Fruit fly (Drosophila melanogaster): ENCODE measurements around the gene CG31633.

DNA sequence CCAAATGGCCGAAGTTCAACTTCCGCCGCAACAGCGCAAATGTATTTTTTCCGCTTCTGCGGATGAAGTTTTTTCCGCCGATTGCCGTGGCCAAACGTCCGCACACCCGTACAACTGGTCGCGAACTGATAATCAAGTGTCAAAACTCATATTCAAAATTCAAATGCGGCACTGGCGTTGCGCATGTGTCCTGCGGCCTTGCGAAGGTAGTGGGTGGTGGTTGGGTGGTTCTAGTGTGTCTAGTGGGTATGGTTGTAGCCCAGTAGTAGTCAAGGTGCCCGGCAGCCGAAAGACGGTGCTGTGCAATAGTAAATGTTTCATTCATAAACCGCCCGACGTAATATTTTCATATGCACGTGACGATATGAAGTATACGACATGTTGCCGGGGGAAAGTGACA is 34.5 kb downstream of the CG31633 start, which contains the start of gene DIP-iota:
- TF ChIP-seq EcR (GFP tag; optimal IDR thresholded peaks at IDR 0.05) (no peak), Snoo (tag; optimal IDR thresholded peaks at IDR 0.05) (no peak), CG8159 (tag; optimal IDR thresholded peaks at IDR 0.05) (no peak), CG32121 (GFP tag; IDR thresholded peaks at IDR 0.05) (no peak), CG34367 (tag; optimal IDR thresholded peaks at IDR 0.05) (no peak), fd96Ca (GFP tag; IDR thresholded peaks at IDR 0.05) (no peak), CG17806 (tag; optimal IDR thresholded peaks at IDR 0.05) (no peak), CG8301 (tag; optimal IDR thresholded peaks at IDR 0.05) (no peak)

Data from whole organism, pupa.